Worm (Caenorhabditis elegans) whole organism, L4 larva: Measurements from ENCODE around the gene T28C6.11.

Experiments
- D1046.2 ChIP-seq: fragments of 200-800 bp; sonication (Bioruptor generic); IDR thresholded peaks from 2 replicates; pipeline ENCODE4 v1.3.6; 2022; ENCODE audit warnings: missing genetic modification characterization, missing compliant biosample characterization
- R02D3.7 ChIP-seq: fragments of 150-350 bp; sonication (generic microtip); optimal IDR thresholded peaks from 3 replicates; lab custom pipeline; 2014; ENCODE audit warnings: missing biosample characterization, missing genetic modification characterization
- T20F7.1 ChIP-seq: fragments of 200-800 bp; sonication (Bioruptor generic); optimal IDR thresholded peaks from 2 replicates; lab custom pipeline; 2018; ENCODE audit warnings: mild to moderate bottlenecking, missing genetic modification characterization, missing compliant biosample characterization
- T26A8.4 ChIP-seq: fragments of 200-800 bp; sonication (Bioruptor generic); IDR thresholded peaks from 2 replicates; pipeline ENCODE4 v1.3.6; 2022; ENCODE audit warnings: missing genetic modification characterization, missing compliant biosample characterization
- Y5F2A.4 ChIP-seq: fragments of 200-800 bp; sonication (Bioruptor generic); optimal IDR thresholded peaks from 2 replicates; lab custom pipeline; 2018; ENCODE audit warnings: mild to moderate bottlenecking, missing genetic modification characterization, missing compliant biosample characterization
- aha-1 ChIP-seq: fragments of 150-350 bp; peaks from one replicate; lab custom pipeline; 2014; ENCODE audit warnings: missing biosample characterization, missing genetic modification characterization
- aly-2 ChIP-seq: sonication (generic microtip); optimal IDR thresholded peaks from 2 replicates; lab custom pipeline; 2018; ENCODE audit warnings: missing biosample characterization, missing genetic modification characterization
- ama-1 ChIP-seq: fragments of 150-350 bp; optimal IDR thresholded peaks from 2 replicates; lab custom pipeline; 2014; ENCODE audit warnings: inconsistent platforms, mixed read lengths
- ceh-28 ChIP-seq: fragments of 150-350 bp; optimal IDR thresholded peaks from 2 replicates; lab custom pipeline; 2014; ENCODE audit warnings: missing biosample characterization, missing genetic modification reagents, missing genetic modification characterization
- ces-1 ChIP-seq: fragments of 150-350 bp; sonication (generic microtip); optimal IDR thresholded peaks from 4 replicates; lab custom pipeline; 2014; ENCODE audit warnings: missing biosample characterization, missing genetic modification reagents, missing genetic modification characterization
- cey-2 ChIP-seq: sonication (generic microtip); optimal IDR thresholded peaks from 3 replicates; lab custom pipeline; 2017; ENCODE audit warnings: missing genetic modification characterization, mild to moderate bottlenecking, missing compliant biosample characterization, antibody characterized with exemption, borderline replicate concordance; ENCODE audit not compliant: insufficient read depth
- daf-12 ChIP-seq: fragments of 150-350 bp; optimal IDR thresholded peaks from 2 replicates; lab custom pipeline; 2014; ENCODE audit warnings: missing biosample characterization, missing genetic modification reagents, missing genetic modification characterization
- daf-19 ChIP-seq: fragments of 200-800 bp; sonication (Bioruptor generic); conservative IDR thresholded peaks from 2 replicates; pipeline ENCODE4 v1.3.6; 2022; ENCODE audit warnings: missing genetic modification characterization, missing compliant biosample characterization
- dmd-6 ChIP-seq: fragments of 200-800 bp; sonication (Bioruptor generic); IDR thresholded peaks from 2 replicates; pipeline ENCODE4 v1.3.6; 2022; ENCODE audit warnings: missing genetic modification reagents, missing genetic modification characterization, missing compliant biosample characterization
- dve-1 ChIP-seq: sonication (generic microtip); optimal IDR thresholded peaks from 2 replicates; lab custom pipeline; 2017; ENCODE audit warnings: antibody characterized with exemption, mild to moderate bottlenecking, missing genetic modification characterization, missing compliant biosample characterization; ENCODE audit not compliant: insufficient read depth
- egl-43 ChIP-seq: fragments of 200-800 bp; sonication (Bioruptor generic); IDR thresholded peaks from 2 replicates; pipeline ENCODE4 v1.3.6; 2022; ENCODE audit warnings: missing genetic modification reagents, missing genetic modification characterization, missing compliant biosample characterization
- hif-1 ChIP-seq, 2 experiments: sonication (generic microtip); optimal IDR thresholded peaks; 2 replicates each; lab custom pipeline; 2016 to 2017; ENCODE audit warnings: missing compliant biosample characterization in 2 of 2, missing genetic modification characterization in 2 of 2, missing genetic modification reagents in 2 of 2, missing genotype in 2 of 2, mild to moderate bottlenecking in 1 of 2
- hlh-11 ChIP-seq: fragments of 200-800 bp; sonication (Bioruptor generic); optimal IDR thresholded peaks from 2 replicates; lab custom pipeline; 2018; ENCODE audit warnings: mild to moderate bottlenecking, missing genetic modification characterization, missing compliant biosample characterization
- hlh-30 ChIP-seq: sonication (generic microtip); optimal IDR thresholded peaks from 2 replicates; lab custom pipeline; 2017; ENCODE audit warnings: antibody characterized with exemption, mild to moderate bottlenecking, missing genetic modification characterization, missing compliant biosample characterization; ENCODE audit not compliant: insufficient read depth
- jun-1 ChIP-seq: fragments of 150-350 bp; optimal IDR thresholded peaks from 2 replicates; lab custom pipeline; 2014; ENCODE audit warnings: missing biosample characterization, missing genetic modification reagents, missing genetic modification characterization
- lin-1 ChIP-seq: fragments of 200-800 bp; sonication (Bioruptor generic); IDR thresholded peaks from 2 replicates; pipeline ENCODE4 v1.3.6; 2022; ENCODE audit warnings: missing genetic modification reagents, missing genetic modification characterization, missing compliant biosample characterization
- lin-13 ChIP-seq: fragments of 150-350 bp; optimal IDR thresholded peaks from 2 replicates; lab custom pipeline; 2014; ENCODE audit warnings: missing biosample characterization, missing genetic modification reagents, missing genetic modification characterization
- lsy-2 ChIP-seq, 2 experiments: fragments of 150-350 bp in 1 of 2; sonication (generic microtip) in 1 of 2; optimal IDR thresholded peaks; 2 replicates each; lab custom pipeline; 2014 to 2017; ENCODE audit warnings: missing biosample characterization in 2 of 2, missing genetic modification characterization in 2 of 2
- mdl-1 ChIP-seq, 2 experiments: fragments of 150-350 bp in 1 of 2; sonication (generic microtip) in 1 of 2; optimal IDR thresholded peaks; 2 replicates each; lab custom pipeline; 2014 to 2017; ENCODE audit warnings: missing biosample characterization in 2 of 2, missing genetic modification characterization in 2 of 2
- mep-1 ChIP-seq: fragments of 150-350 bp; sonication (generic microtip); optimal IDR thresholded peaks from 3 replicates; lab custom pipeline; 2014; ENCODE audit warnings: missing biosample characterization, missing genetic modification characterization
- mes-2 ChIP-seq: sonication (generic microtip); optimal IDR thresholded peaks from 2 replicates; lab custom pipeline; 2016; ENCODE audit warnings: missing genotype, mild to moderate bottlenecking, missing genetic modification characterization, missing compliant biosample characterization; ENCODE audit not compliant: poor library complexity, severe bottlenecking
- mxl-2 ChIP-seq: fragments of 200-800 bp; sonication (Bioruptor generic); conservative IDR thresholded peaks from 2 replicates; pipeline ENCODE4 v1.3.6; 2022; ENCODE audit warnings: missing genetic modification reagents, missing genetic modification characterization, missing compliant biosample characterization
- mxl-3 ChIP-seq: fragments of 200-800 bp; sonication (Bioruptor generic); optimal IDR thresholded peaks from 2 replicates; lab custom pipeline; 2018; ENCODE audit warnings: mild to moderate bottlenecking, missing genetic modification characterization, missing compliant biosample characterization
- nhr-10 ChIP-seq: fragments of 150-350 bp; optimal IDR thresholded peaks from 2 replicates; lab custom pipeline; 2014; ENCODE audit warnings: missing biosample characterization, missing genetic modification characterization
- nhr-11 ChIP-seq: fragments of 150-350 bp; optimal IDR thresholded peaks from 2 replicates; lab custom pipeline; 2014; ENCODE audit warnings: missing biosample characterization, missing genetic modification characterization
- nhr-237 ChIP-seq: sonication (generic microtip); optimal IDR thresholded peaks from 2 replicates; lab custom pipeline; 2017; ENCODE audit warnings: missing biosample characterization, missing genetic modification characterization
- nhr-25 ChIP-seq: sonication (generic microtip); optimal IDR thresholded peaks from 2 replicates; lab custom pipeline; 2017; ENCODE audit warnings: missing genetic modification characterization, mild to moderate bottlenecking, missing compliant biosample characterization, antibody characterized with exemption, moderate library complexity, borderline replicate concordance; ENCODE audit not compliant: insufficient read depth
- nhr-28 ChIP-seq: fragments of 150-350 bp; optimal IDR thresholded peaks from 2 replicates; lab custom pipeline; 2014; ENCODE audit warnings: missing biosample characterization, missing genetic modification characterization
- nhr-76 ChIP-seq: fragments of 150-350 bp; optimal IDR thresholded peaks from 2 replicates; lab custom pipeline; 2014; ENCODE audit warnings: missing biosample characterization, missing genetic modification characterization
- nhr-77 ChIP-seq: fragments of 150-350 bp; optimal IDR thresholded peaks from 2 replicates; lab custom pipeline; 2014; ENCODE audit warnings: missing biosample characterization, missing genetic modification characterization
- pha-4 ChIP-seq, 2 experiments: fragments of 150-350 bp in 1 of 2; fragments of 200-800 bp in 1 of 2; sonication (Bioruptor generic) in 1 of 2; IDR thresholded peaks in 1 of 2; optimal IDR thresholded peaks in 1 of 2; 2 replicates each; pipeline versions ENCODE4 v1.3.6 to Lab custom; 2014 to 2022; ENCODE audit warnings: missing genetic modification characterization in 2 of 2, missing genetic modification reagents in 2 of 2, missing biosample characterization in 1 of 2, missing compliant biosample characterization in 1 of 2
- pqm-1 ChIP-seq: sonication (generic microtip); optimal IDR thresholded peaks from 2 replicates; lab custom pipeline; 2017; ENCODE audit warnings: missing biosample characterization, missing genetic modification characterization
- rbr-2 ChIP-seq: sonication (generic microtip); optimal IDR thresholded peaks from 2 replicates; lab custom pipeline; 2016; ENCODE audit warnings: missing genotype, missing genetic modification characterization, missing compliant biosample characterization
- saeg-2 ChIP-seq: fragments of 200-800 bp; sonication (Bioruptor generic); IDR thresholded peaks from 2 replicates; pipeline ENCODE4 v1.3.6; 2022; ENCODE audit warnings: missing genetic modification reagents, missing genetic modification characterization, missing compliant biosample characterization
- set-16 ChIP-seq: fragments of 200-800 bp; sonication (Bioruptor generic); IDR thresholded peaks from 2 replicates; pipeline ENCODE4 v1.3.6; 2022; ENCODE audit warnings: missing genetic modification reagents, missing genetic modification characterization, missing compliant biosample characterization
- spr-1 ChIP-seq: sonication (generic microtip); optimal IDR thresholded peaks from 2 replicates; lab custom pipeline; 2016; ENCODE audit warnings: mild to moderate bottlenecking, missing genetic modification characterization, missing compliant biosample characterization
- unc-39 ChIP-seq: sonication (generic microtip); optimal IDR thresholded peaks from 2 replicates; lab custom pipeline; 2017; ENCODE audit warnings: missing biosample characterization, missing genetic modification characterization
- unc-62 ChIP-seq, 3 experiments: fragments of 150-350 bp in 1 of 3; sonication (generic microtip); optimal IDR thresholded peaks in 2 of 3; peaks in 1 of 3; 1 replicate in 1 of 3; 2 replicates in 2 of 3; lab custom pipeline; 2014 to 2017; ENCODE audit warnings: missing biosample characterization in 3 of 3, missing genetic modification characterization in 3 of 3, missing genetic modification reagents in 3 of 3, missing genotype in 1 of 3
- vab-7 ChIP-seq: fragments of 200-800 bp; sonication (Bioruptor generic); IDR thresholded peaks from 2 replicates; pipeline ENCODE4 v1.3.6; 2022; ENCODE audit warnings: missing genetic modification reagents, missing genetic modification characterization, missing compliant biosample characterization
- ztf-7 ChIP-seq: fragments of 150-350 bp; optimal IDR thresholded peaks from 2 replicates; lab custom pipeline; 2014; ENCODE audit warnings: missing biosample characterization, missing genetic modification characterization

The T28C6.11 gene

DNA sequence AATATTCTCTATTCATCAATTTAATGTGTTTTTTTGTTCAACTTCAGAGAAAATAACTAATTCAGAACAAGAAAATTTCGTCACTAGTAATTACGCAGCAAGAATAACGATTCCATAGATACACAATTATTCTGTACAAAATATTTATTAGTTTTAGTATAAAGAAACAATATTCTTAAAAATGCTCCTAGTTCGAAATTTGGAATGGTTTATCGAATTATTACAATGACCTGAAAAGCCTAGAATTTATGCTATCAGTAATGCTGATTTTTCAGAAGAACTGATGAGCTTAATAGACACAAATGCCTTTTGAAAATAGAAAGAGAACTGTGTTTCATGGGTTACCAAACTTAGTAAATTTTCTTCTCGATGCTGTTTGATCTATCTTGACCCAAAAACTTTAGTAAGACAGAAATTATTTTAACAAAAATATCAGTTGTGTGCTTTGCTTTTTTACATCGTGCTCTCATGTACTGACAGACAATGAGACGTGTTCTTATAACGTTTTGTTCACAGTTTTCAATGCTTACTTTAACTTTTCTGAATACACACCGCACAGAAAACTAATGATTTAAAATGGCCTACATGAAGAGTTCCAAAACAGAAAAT is 14.0 kb downstream of the T28C6.11 start (continued):
- TF ChIP-seq nhr-25 (tag; lab: Kevin White, UChicago) (peak; percentile 27), T26A8.4 (GFP tag; lab: Robert Waterston, UW) (peak; percentile 86), unc-39 (no peak), ztf-7 (tag; lab: Kevin White, UChicago) (no peak), hlh-30 (tag; lab: Kevin White, UChicago) (no peak), set-16 (GFP tag; lab: Robert Waterston, UW) (no peak), nhr-28 (tag; lab: Kevin White, UChicago) (no peak), ama-1 (lab: Kevin White, UChicago) (peak; percentile 52), daf-12 (tag; lab: Kevin White, UChicago) (no peak), mes-2 (peak; percentile 50), T20F7.1 (GFP tag; lab: Kevin White, UChicago) (no peak), lin-1 (GFP tag; lab: Robert Waterston, UW) (no peak), hif-1 (tag; optimal IDR thresholded peaks at IDR 0.05; lab: Kevin White, UChicago) (no peak), Y5F2A.4 (GFP tag; lab: Kevin White, UChicago) (no peak), vab-7 (GFP tag; lab: Robert Waterston, UW) (no peak), cey-2 (tag; lab: Kevin White, UChicago) (no peak), R02D3.7 (tag; lab: Kevin White, UChicago) (no peak), jun-1 (tag; lab: Kevin White, UChicago) (peak; percentile 14), pqm-1 (tag; lab: Kevin White, UChicago) (no peak), ces-1 (GFP tag; lab: Kevin White, UChicago) (no peak), nhr-77 (tag; lab: Kevin White, UChicago) (no peak), dmd-6 (GFP tag; lab: Robert Waterston, UW) (no peak), nhr-11 (no peak), nhr-10 (tag; lab: Kevin White, UChicago) (no peak), daf-19 (GFP tag; lab: Robert Waterston, UW) (no peak), saeg-2 (GFP tag; lab: Robert Waterston, UW) (no peak), mxl-2 (no peak), nhr-237 (tag; lab: Kevin White, UChicago) (peak; percentile 4), D1046.2 (GFP tag; lab: Robert Waterston, UW) (no peak), egl-43 (GFP tag; lab: Robert Waterston, UW) (no peak), ceh-28 (tag; lab: Kevin White, UChicago) (no peak), aha-1 (peak; percentile 97), spr-1 (tag; lab: Kevin White, UChicago) (no peak), dve-1 (tag; lab: Kevin White, UChicago) (no peak), mep-1 (tag; lab: Kevin White, UChicago) (peak; percentile 46)

DNA sequence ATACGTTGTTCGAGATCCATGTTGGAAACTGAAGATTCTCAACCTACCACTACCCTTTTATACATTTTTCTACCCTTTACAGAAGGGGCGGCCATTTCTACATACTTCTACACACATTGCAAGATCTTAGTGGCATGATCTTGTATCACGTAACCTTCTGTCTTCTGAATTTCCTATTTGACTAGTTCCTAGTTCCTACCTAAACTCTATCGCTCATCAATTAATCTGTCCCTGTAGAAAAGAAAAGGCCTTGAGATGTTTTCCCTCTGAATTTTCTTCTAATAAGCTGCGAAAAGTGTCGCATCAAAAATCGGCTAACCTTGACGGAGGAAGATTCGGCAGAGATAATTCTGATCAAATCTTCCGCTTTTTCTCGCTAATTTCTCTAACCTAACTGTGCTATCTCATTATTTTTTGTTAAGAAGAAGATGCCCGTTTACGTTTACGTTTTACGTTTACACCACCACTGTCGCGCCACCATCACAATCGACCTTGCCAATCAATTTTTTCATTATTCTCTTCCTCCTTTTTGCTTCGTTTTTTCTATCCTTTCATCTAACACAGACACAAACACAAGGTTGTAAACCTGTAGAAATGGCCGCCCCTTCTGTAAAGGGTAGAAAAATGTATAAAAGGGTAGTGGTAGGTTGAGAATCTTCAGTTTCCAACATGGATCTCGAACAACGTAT is 15.8 kb downstream of the T28C6.11 start, which contains the start of the genes col-117 and col-3:
TSS of gene col-117 (minus strand) at position 51 of the 689 bp plus-strand sequence.
TSS of gene col-3 (plus strand) at position 639 of the 689 bp plus-strand sequence.
- TF ChIP-seq spr-1 (tag; lab: Kevin White, UChicago) (no peak), mxl-3 (GFP tag; lab: Kevin White, UChicago) (peak; percentile 51), nhr-76 (tag; lab: Kevin White, UChicago) (no peak), pha-4 (GFP tag; IDR thresholded peaks at IDR 0.05; lab: Robert Waterston, UW) (no peak), pha-4 (tag; optimal IDR thresholded peaks at IDR 0.05; lab: Kevin White, UChicago) (no peak), Y5F2A.4 (GFP tag; lab: Kevin White, UChicago) (no peak), unc-62 (GFP tag; optimal IDR thresholded peaks at IDR 0.05 in 1 of 2; lab: Kevin White, UChicago) (peak in 1 of 2 experiments; percentile 2), unc-62 (tag; optimal IDR thresholded peaks at IDR 0.05; lab: Kevin White, UChicago) (no peak), hlh-11 (tag; lab: Kevin White, UChicago) (peak; percentile 17), mdl-1 (tag; optimal IDR thresholded peaks at IDR 0.05; lab: Kevin White, UChicago) (peak in 1 of 2 experiments; percentile 30), aly-2 (tag; lab: Kevin White, UChicago) (no peak), lsy-2 (tag; optimal IDR thresholded peaks at IDR 0.05; lab: Kevin White, UChicago) (peak in 1 of 2 experiments; percentile 10), rbr-2 (no peak), lin-13 (GFP tag; lab: Kevin White, UChicago) (no peak), nhr-28 (tag; lab: Kevin White, UChicago) (peak; percentile 36)
